Fruit fly (Drosophila melanogaster) whole organism, embryonic: Measurements from ENCODE around the gene CG10947.
A peak's percentile ranks its signal among the peaks of the same experiment; 100 is the strongest.

Source experiments
- Ada2b ChIP-seq: fragments of 200-800 bp; sonication (Bioruptor generic); IDR thresholded peaks from 2 replicates; pipeline ENCODE4 v1.3.6; 2022; ENCODE audit warnings: missing biosample characterization, missing genetic modification characterization
- Blimp-1 ChIP-seq: fragments of 200-800 bp; sonication (Bioruptor generic); optimal IDR thresholded peaks from 3 replicates; lab custom pipeline; 2018; ENCODE audit warnings: missing biosample characterization, missing genetic modification characterization, mild to moderate bottlenecking, moderate library complexity, missing genetic modification reagents
- CG10462 ChIP-seq: fragments of 200-800 bp; sonication (Bioruptor generic); optimal IDR thresholded peaks from 2 replicates; lab custom pipeline; 2016; ENCODE audit warnings: missing biosample characterization, missing genetic modification characterization
- CG10654 ChIP-seq: fragments of 200-800 bp; sonication (Bioruptor generic); optimal IDR thresholded peaks from 2 replicates; lab custom pipeline; 2016; ENCODE audit warnings: missing biosample characterization, missing genetic modification characterization
- CG11456 ChIP-seq: fragments of 200-800 bp; sonication (Bioruptor generic); IDR thresholded peaks from 3 replicates; pipeline ENCODE4 v1.3.6; 2022; ENCODE audit warnings: missing biosample characterization, missing genetic modification characterization
- CG12769 ChIP-seq: fragments of 200-800 bp; sonication (Bioruptor generic); optimal IDR thresholded peaks from 2 replicates; lab custom pipeline; 2019; ENCODE audit warnings: missing biosample characterization, mild to moderate bottlenecking, missing genetic modification characterization, moderate library complexity
- CG12942 ChIP-seq: fragments of 200-800 bp; sonication (Bioruptor generic); optimal IDR thresholded peaks from 3 replicates; lab custom pipeline; 2016; ENCODE audit warnings: missing biosample characterization, missing genetic modification characterization
- CG13624 ChIP-seq: fragments of 200-800 bp; sonication (Bioruptor generic); optimal IDR thresholded peaks from 2 replicates; lab custom pipeline; 2016; ENCODE audit warnings: missing biosample characterization, missing genetic modification characterization
- CG2678 ChIP-seq: fragments of 200-800 bp; sonication (Bioruptor generic); optimal IDR thresholded peaks from 3 replicates; lab custom pipeline; 2019; ENCODE audit warnings: missing biosample characterization, mild to moderate bottlenecking, missing genetic modification characterization, moderate library complexity
- CG2712 ChIP-seq: fragments of 200-800 bp; optimal IDR thresholded peaks from 3 replicates; lab custom pipeline; 2019; ENCODE audit warnings: missing biosample characterization, mild to moderate bottlenecking, missing genetic modification characterization, moderate library complexity
- CG32532 ChIP-seq: fragments of 200-800 bp; sonication (Bioruptor generic); IDR thresholded peaks from 2 replicates; pipeline ENCODE4 v1.3.6; 2022; ENCODE audit warnings: missing biosample characterization, missing genetic modification characterization
- CG33557 ChIP-seq: fragments of 200-800 bp; sonication (Bioruptor generic); optimal IDR thresholded peaks from 2 replicates; lab custom pipeline; 2019; ENCODE audit warnings: missing biosample characterization, mild to moderate bottlenecking, missing genetic modification characterization, moderate library complexity
- CG6689 ChIP-seq: fragments of 200-800 bp; sonication (Bioruptor generic); IDR thresholded peaks from 2 replicates; pipeline ENCODE4 v1.3.6; 2022; ENCODE audit warnings: missing biosample characterization, missing genetic modification characterization
- CG8924 ChIP-seq: fragments of 200-800 bp; optimal IDR thresholded peaks from 3 replicates; lab custom pipeline; 2019; ENCODE audit warnings: missing biosample characterization, mild to moderate bottlenecking, missing genetic modification characterization, moderate library complexity
- Chrac-16 ChIP-seq: fragments of 200-800 bp; sonication (Bioruptor generic); optimal IDR thresholded peaks from 3 replicates; lab custom pipeline; 2016; ENCODE audit warnings: missing biosample characterization, missing genetic modification characterization
- CkIIα-i1 ChIP-seq: fragments of 200-800 bp; sonication (Bioruptor generic); IDR thresholded peaks from 2 replicates; pipeline ENCODE4 v1.3.6; 2022; ENCODE audit warnings: missing biosample characterization, missing genetic modification characterization
- Dad ChIP-seq: fragments of 200-800 bp; sonication (Bioruptor generic); optimal IDR thresholded peaks from 3 replicates; lab custom pipeline; 2016; ENCODE audit warnings: missing biosample characterization, missing genetic modification characterization
- Dref ChIP-seq: fragments of 200-800 bp; sonication (Bioruptor generic); IDR thresholded peaks from 2 replicates; pipeline ENCODE4 v1.3.6; 2022; ENCODE audit warnings: missing biosample characterization, missing genetic modification characterization
- Drgx ChIP-seq: fragments of 200-800 bp; sonication (Bioruptor generic); IDR thresholded peaks from 2 replicates; pipeline ENCODE4 v1.3.6; 2022; ENCODE audit warnings: missing biosample characterization, missing genetic modification characterization
- Hr39 ChIP-seq: fragments of >200 bp; optimal IDR thresholded peaks from 2 replicates; lab custom pipeline; 2017
- Pdp1 ChIP-seq, 2 experiments: fragments of 200-800 bp; sonication (Bioruptor generic); optimal IDR thresholded peaks; 3 replicates each; lab custom pipeline; 2016; ENCODE audit warnings: missing biosample characterization in 2 of 2, missing genetic modification characterization in 2 of 2, mild to moderate bottlenecking in 1 of 2, moderate library complexity in 1 of 2
- Ravus ChIP-seq: fragments of 200-800 bp; sonication (Bioruptor generic); IDR thresholded peaks from 2 replicates; pipeline ENCODE4 v1.3.6; 2022; ENCODE audit warnings: missing biosample characterization, missing genetic modification characterization
- Sin3A ChIP-seq: fragments of >200 bp; optimal IDR thresholded peaks from 2 replicates; lab custom pipeline; 2018
- Usf ChIP-seq: fragments of 200-800 bp; sonication (Bioruptor generic); optimal IDR thresholded peaks from 2 replicates; lab custom pipeline; 2017; ENCODE audit warnings: missing genotype, missing biosample characterization, missing genetic modification characterization
- Vsx1 ChIP-seq: fragments of 200-800 bp; sonication (Bioruptor generic); optimal IDR thresholded peaks from 2 replicates; lab custom pipeline; 2017; ENCODE audit warnings: missing biosample characterization, mild to moderate bottlenecking, missing genetic modification characterization, missing genetic modification reagents
- br ChIP-seq: fragments of >200 bp; optimal IDR thresholded peaks from 2 replicates; lab custom pipeline; 2017
- bsh ChIP-seq, 2 experiments: fragments of 200-800 bp; sonication (Bioruptor generic); optimal IDR thresholded peaks; 2 replicates each; lab custom pipeline; 2017 to 2018; ENCODE audit warnings: mild to moderate bottlenecking in 2 of 2, missing biosample characterization in 2 of 2, missing genetic modification characterization in 2 of 2, moderate library complexity in 1 of 2
- croc ChIP-seq: fragments of 200-800 bp; sonication (Bioruptor generic); conservative IDR thresholded peaks from 3 replicates; pipeline ENCODE4 v1.3.6; 2022; ENCODE audit warnings: missing biosample characterization, missing genetic modification characterization
- en ChIP-seq: fragments of 200-800 bp; sonication (Bioruptor generic); optimal IDR thresholded peaks from 2 replicates; lab custom pipeline; 2016; ENCODE audit warnings: missing biosample characterization, missing genetic modification characterization
- ewg ChIP-seq: fragments of 200-800 bp; sonication (Bioruptor generic); optimal IDR thresholded peaks from 3 replicates; lab custom pipeline; 2017; ENCODE audit warnings: mild to moderate bottlenecking, missing biosample characterization, missing genetic modification reagents, missing genetic modification characterization
- exex ChIP-seq: fragments of 200-800 bp; sonication (Bioruptor generic); optimal IDR thresholded peaks from 4 replicates; lab custom pipeline; 2018; ENCODE audit warnings: missing biosample characterization, mild to moderate bottlenecking, missing genetic modification characterization, moderate library complexity
- fd102C ChIP-seq: fragments of 200-800 bp; sonication (Bioruptor generic); optimal IDR thresholded peaks from 2 replicates; lab custom pipeline; 2018; ENCODE audit warnings: missing biosample characterization, mild to moderate bottlenecking, missing genetic modification characterization, moderate library complexity
- fd3F ChIP-seq: fragments of 200-800 bp; sonication (Bioruptor generic); optimal IDR thresholded peaks from 2 replicates; lab custom pipeline; 2018; ENCODE audit warnings: missing biosample characterization, mild to moderate bottlenecking, missing genetic modification characterization, moderate library complexity
- fd96Cb ChIP-seq: fragments of 200-800 bp; sonication (Bioruptor generic); optimal IDR thresholded peaks from 2 replicates; lab custom pipeline; 2018; ENCODE audit warnings: missing biosample characterization, mild to moderate bottlenecking, missing genetic modification characterization, moderate library complexity
- fru ChIP-seq: fragments of >200 bp; optimal IDR thresholded peaks from 2 replicates; lab custom pipeline; 2017
- ftz-f1 ChIP-seq: fragments of 200-800 bp; sonication (Bioruptor generic); optimal IDR thresholded peaks from 2 replicates; lab custom pipeline; 2016; ENCODE audit warnings: missing biosample characterization, missing genetic modification characterization
- gfzf ChIP-seq: fragments of 200-800 bp; sonication (Bioruptor generic); optimal IDR thresholded peaks from 2 replicates; lab custom pipeline; 2016; ENCODE audit warnings: missing biosample characterization, mild to moderate bottlenecking, missing genetic modification characterization, moderate library complexity
- gsb-n ChIP-seq: fragments of 200-800 bp; sonication (Bioruptor generic); optimal IDR thresholded peaks from 3 replicates; lab custom pipeline; 2018; ENCODE audit warnings: missing biosample characterization, mild to moderate bottlenecking, missing genetic modification characterization
- lab ChIP-seq: fragments of 200-800 bp; sonication (Bioruptor generic); optimal IDR thresholded peaks from 3 replicates; lab custom pipeline; 2017; ENCODE audit warnings: missing biosample characterization, missing genetic modification characterization, mild to moderate bottlenecking, moderate library complexity, missing genetic modification reagents
- maf-S ChIP-seq: fragments of 200-800 bp; sonication (Bioruptor generic); optimal IDR thresholded peaks from 2 replicates; lab custom pipeline; 2016; ENCODE audit warnings: missing biosample characterization, missing genetic modification characterization
- mirr ChIP-seq: fragments of 200-800 bp; sonication (Bioruptor generic); optimal IDR thresholded peaks from 3 replicates; lab custom pipeline; 2018; ENCODE audit warnings: missing biosample characterization, mild to moderate bottlenecking, missing genetic modification characterization
- pzg ChIP-seq: fragments of 200-800 bp; sonication (Bioruptor generic); optimal IDR thresholded peaks from 3 replicates; lab custom pipeline; 2018; ENCODE audit warnings: missing biosample characterization, mild to moderate bottlenecking, missing genetic modification characterization, moderate library complexity
- sd ChIP-seq: fragments of 200-800 bp; sonication (Bioruptor generic); optimal IDR thresholded peaks from 3 replicates; lab custom pipeline; 2018; ENCODE audit warnings: missing biosample characterization, mild to moderate bottlenecking, missing genetic modification characterization, moderate library complexity
- sens ChIP-seq: fragments of 200-800 bp; sonication (Bioruptor generic); peaks from one replicate; lab custom pipeline; 2016; ENCODE audit warnings: missing biosample characterization, missing genetic modification characterization
- usp ChIP-seq: fragments of >200 bp; optimal IDR thresholded peaks from 2 replicates; lab custom pipeline; 2017; ENCODE audit warnings: missing biosample characterization, missing genetic modification characterization
- wek ChIP-seq: fragments of 200-800 bp; sonication (Bioruptor generic); optimal IDR thresholded peaks from 3 replicates; lab custom pipeline; 2018; ENCODE audit warnings: missing biosample characterization, mild to moderate bottlenecking, missing genetic modification characterization, moderate library complexity

CG10947 gene

DNA sequence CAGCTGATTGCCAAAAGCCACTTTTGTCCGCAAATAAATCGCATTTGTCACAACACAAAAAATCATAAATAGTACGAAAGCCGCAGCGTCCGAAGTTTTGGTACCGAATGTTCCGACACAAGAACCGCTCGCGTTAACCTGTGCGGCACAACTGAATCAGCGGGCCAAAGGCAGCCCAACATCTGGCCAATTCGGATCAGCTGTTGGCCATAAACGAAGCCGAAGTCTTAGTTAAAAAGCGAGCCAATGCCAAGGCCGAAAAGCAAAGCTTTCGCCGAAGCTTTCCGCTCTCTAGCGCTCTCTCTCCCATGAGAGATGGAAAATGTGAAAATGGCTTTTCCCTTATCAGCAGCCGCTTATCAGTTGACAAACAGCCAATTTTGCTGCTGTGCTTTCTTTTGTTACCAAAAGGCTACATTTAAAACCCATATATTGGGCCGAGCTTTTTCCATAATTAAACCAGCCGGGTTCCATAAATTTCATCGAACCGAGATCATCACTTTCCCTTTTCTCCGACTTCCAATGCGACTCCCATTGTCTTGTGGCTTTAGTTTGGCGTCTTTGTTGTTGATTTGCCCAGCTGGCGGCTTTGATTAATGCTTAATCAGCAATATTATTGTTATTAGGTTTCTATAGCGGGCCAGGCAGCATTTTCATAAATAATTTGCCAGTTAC is 32.3 kb downstream of the CG10947 start, which contains the start of gene CG16798 (continued):
- TF ChIP-seq CG12769 (tag; lab: Kevin White, UChicago) = peak; percentile 16
- peak; percentile 40 for TF ChIP-seq Vsx1 (GFP tag; lab: Kevin White, UChicago)
- no peak for TF ChIP-seq Ravus (GFP tag; lab: Robert Waterston, UW)
- TF ChIP-seq lab = peak; percentile 6
- peak; percentile 44 for TF ChIP-seq ftz-f1 (GFP tag; lab: Kevin White, UChicago)
- TF ChIP-seq Usf (GFP tag; lab: Kevin White, UChicago) = no peak
- TF ChIP-seq CG32532 = no peak

DNA sequence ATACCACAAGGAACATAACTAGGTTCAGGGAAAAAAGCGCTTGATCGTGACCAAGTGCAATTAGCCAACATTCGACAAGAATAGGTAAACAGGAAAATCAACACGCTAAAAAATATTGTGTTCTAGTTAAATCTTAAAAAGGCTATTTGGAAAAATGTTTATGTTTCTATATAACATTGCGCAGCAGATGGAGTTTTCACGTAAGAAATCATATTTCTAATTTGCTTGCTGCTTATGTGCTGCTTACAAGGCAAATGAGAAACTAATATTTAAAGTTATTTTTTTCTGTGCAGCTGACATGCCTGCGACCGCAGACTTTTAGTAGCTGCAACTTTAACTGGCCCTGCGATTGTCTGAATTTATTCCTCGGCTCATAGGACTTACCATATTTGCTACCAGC is 33.3 kb downstream of the CG10947 start:
- TF ChIP-seq en (GFP tag; lab: Kevin White, UChicago) (no peak), gfzf (no peak), CG33557 (no peak), croc (GFP tag; lab: Robert Waterston, UW) (no peak), Sin3A (lab: Kevin White, UChicago) (no peak), CG8924 (tag; lab: Kevin White, UChicago) (no peak), bsh (GFP tag; optimal IDR thresholded peaks at IDR 0.05; lab: Kevin White, UChicago) (peak in 1 of 2 experiments; percentile 74), CG10654 (GFP tag; lab: Kevin White, UChicago) (no peak), fru (lab: Kevin White, UChicago) (no peak), sens (GFP tag; lab: Kevin White, UChicago) (peak; percentile 21), CkIIα-i1 (GFP tag; lab: Robert Waterston, UW) (no peak), Ada2b (GFP tag; lab: Robert Waterston, UW) (no peak), Pdp1 (GFP tag; optimal IDR thresholded peaks at IDR 0.05; lab: Kevin White, UChicago) (no peak), usp (no peak), Dref (GFP tag; lab: Robert Waterston, UW) (no peak), CG13624 (GFP tag; lab: Kevin White, UChicago) (no peak), fd102C (GFP tag; lab: Kevin White, UChicago) (no peak)

DNA sequence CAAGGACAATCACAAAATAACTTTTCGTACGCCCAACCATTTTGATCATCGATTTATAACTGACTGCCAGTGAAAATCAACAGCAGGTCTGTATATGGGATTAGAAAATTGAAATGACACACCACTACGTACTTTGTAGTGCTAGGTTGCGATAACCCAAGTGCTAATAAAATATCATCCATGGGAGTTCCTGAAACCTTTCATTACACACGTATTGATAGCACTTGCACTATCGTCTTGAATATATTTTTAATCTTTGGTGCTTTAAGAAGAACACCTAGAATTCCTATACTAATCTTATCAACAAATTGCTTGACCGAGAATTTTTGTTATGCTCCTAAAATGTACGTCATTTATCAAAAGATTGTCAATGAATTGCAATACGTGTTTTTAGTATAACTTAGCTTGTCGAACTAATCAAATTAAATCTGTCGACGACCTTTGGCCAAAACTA is 40.5 kb downstream of the CG10947 start, which contains the start of gene Ugt37A1:
Ugt37A1 (minus strand) TSS at position 51 of the 454 bp plus-strand sequence.
- TF ChIP-seq CG2678 (tag; lab: Kevin White, UChicago) (no peak), fd96Cb (tag; lab: Kevin White, UChicago) (no peak), sd (tag; lab: Kevin White, UChicago) (peak; percentile 60), exex (peak; percentile 77), fd3F (GFP tag; lab: Kevin White, UChicago) (no peak)

DNA sequence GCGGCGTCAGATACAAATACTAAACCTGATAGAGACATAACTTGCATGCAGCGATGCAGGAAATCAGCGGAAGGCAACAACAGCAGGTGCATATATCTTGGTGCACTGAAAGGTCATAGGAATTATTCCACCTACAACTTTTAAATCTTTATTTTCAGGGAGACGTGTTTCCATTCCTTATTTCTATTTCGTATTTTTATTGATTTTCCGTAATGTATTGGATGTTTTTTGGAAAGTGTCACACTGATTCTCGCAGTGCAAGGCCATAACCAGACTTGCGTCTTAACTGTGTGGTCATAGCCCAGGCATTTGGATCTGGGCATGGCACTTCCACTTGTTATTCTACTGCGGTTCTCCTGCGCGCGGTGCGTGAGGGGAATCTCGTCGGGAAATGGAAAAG is 43.1 kb downstream of the CG10947 start:
- TF ChIP-seq ewg (GFP tag; lab: Kevin White, UChicago) (no peak), CG6689 (GFP tag; lab: Robert Waterston, UW) (peak; percentile 6; the same call in 1 of the 2 replicates), Dad (GFP tag; lab: Kevin White, UChicago) (no peak), bsh (GFP tag; optimal IDR thresholded peaks at IDR 0.05; lab: Kevin White, UChicago) (peak in 1 of 2 experiments; percentile 67), CG2712 (peak; percentile 15), pzg (no peak), CG11456 (0 out of 3 replicates have a peak, but pooled peaks have one; percentile 35), Chrac-16 (GFP tag; lab: Kevin White, UChicago) (no peak), Blimp-1 (GFP tag; lab: Kevin White, UChicago) (peak; percentile 21), maf-S (GFP tag; lab: Kevin White, UChicago) (no peak), mirr (no peak), gsb-n (tag; lab: Kevin White, UChicago) (no peak), CG12942 (no peak), br (no peak), Hr39 (no peak), wek (GFP tag; lab: Kevin White, UChicago) (no peak), CG10462 (GFP tag; lab: Kevin White, UChicago) (no peak), Drgx (GFP tag; lab: Robert Waterston, UW) (peak; percentile 81)
